Worm (Caenorhabditis elegans): ENCODE data around the gene F46C3.6.

Gene F46C3.6

ce11 chrX:11464271-11465103, 44.6 kb upstream of the F46C3.6 start:
- TF ChIP-seq pag-3 (tag; optimal IDR thresholded peaks at IDR 0.05; ENCODE audit: borderline replicate concordance) (no peak), elt-2 (tag; optimal IDR thresholded peaks at IDR 0.05) (peak; percentile 57), tbx-2 (tag; optimal IDR thresholded peaks at IDR 0.05) (peak; percentile 19), zip-5 (tag; optimal IDR thresholded peaks at IDR 0.05) (no peak), T23F11.4 (GFP tag; optimal IDR thresholded peaks at IDR 0.05) (no peak), ceh-18 (tag; optimal IDR thresholded peaks at IDR 0.05) (peak; percentile 37), ceh-2 (tag; optimal IDR thresholded peaks at IDR 0.05) (no peak), ets-4 (tag; optimal IDR thresholded peaks at IDR 0.05) (no peak), elt-4 (tag; optimal IDR thresholded peaks at IDR 0.05) (no peak), rnt-1 (tag; optimal IDR thresholded peaks at IDR 0.05) (peak; percentile 37), nfya-1 (tag; optimal IDR thresholded peaks at IDR 0.05) (peak; percentile 14), sox-2 (GFP tag; IDR thresholded peaks at IDR 0.05) (no peak), unc-86 (tag; optimal IDR thresholded peaks at IDR 0.05) (no peak), F13H6.1 (tag; optimal IDR thresholded peaks at IDR 0.05) (no peak)

- TF ChIP-seq nfya-1 (tag; optimal IDR thresholded peaks at IDR 0.05) (peak; percentile 3), ceh-19 (GFP tag; optimal IDR thresholded peaks at IDR 0.05) (no peak), rnt-1 (tag; optimal IDR thresholded peaks at IDR 0.05) (peak; percentile 26), unc-55 (GFP tag; optimal IDR thresholded peaks at IDR 0.05) (peak; percentile 5), dve-1 (tag; optimal IDR thresholded peaks at IDR 0.05) (no peak)
Measured at ce11 chrX:11463568-11463967, 43.7 kb upstream of the F46C3.6 start.

- TF ChIP-seq dve-1 (tag; optimal IDR thresholded peaks at IDR 0.05) (peak; percentile 21), nfya-1 (tag; optimal IDR thresholded peaks at IDR 0.05) (no peak)
Measured at ce11 chrX:11463005-11463404, 43.1 kb upstream of the F46C3.6 start.

ce11 chrX:11462112-11462511, 42.2 kb upstream of the F46C3.6 start:
- TF ChIP-seq tbx-7 (tag; optimal IDR thresholded peaks at IDR 0.05) = no peak
- no peak for TF ChIP-seq pqm-1 (tag; optimal IDR thresholded peaks at IDR 0.05)
- no peak for TF ChIP-seq che-1 (tag; optimal IDR thresholded peaks at IDR 0.05)
- TF ChIP-seq ceh-48 (tag; optimal IDR thresholded peaks at IDR 0.05) = no peak
- no peak for TF ChIP-seq F13H6.1 (tag; optimal IDR thresholded peaks at IDR 0.05)
- TF ChIP-seq elt-2 (tag; optimal IDR thresholded peaks at IDR 0.05) = no peak
- TF ChIP-seq fax-1 (tag; optimal IDR thresholded peaks at IDR 0.05) = no peak
- TF ChIP-seq T23F11.4 (GFP tag; optimal IDR thresholded peaks at IDR 0.05) = no peak
- no peak for TF ChIP-seq ceh-24 (tag; optimal IDR thresholded peaks at IDR 0.05)
- no peak for TF ChIP-seq ceh-30 (tag; optimal IDR thresholded peaks at IDR 0.05)
- TF ChIP-seq ceh-6 (GFP tag; optimal IDR thresholded peaks at IDR 0.05) = no peak
- TF ChIP-seq mec-3 (tag; optimal IDR thresholded peaks at IDR 0.05; ENCODE audit: borderline replicate concordance) = no peak
- no peak for TF ChIP-seq npax-4 (tag; optimal IDR thresholded peaks at IDR 0.05)
- no peak for TF ChIP-seq ceh-19 (GFP tag; optimal IDR thresholded peaks at IDR 0.05)
- TF ChIP-seq pros-1 (tag; optimal IDR thresholded peaks at IDR 0.05) = no peak
- no peak for TF ChIP-seq ceh-9 (tag; optimal IDR thresholded peaks at IDR 0.05)
- TF ChIP-seq nhr-11 (tag; optimal IDR thresholded peaks at IDR 0.05) = no peak
- TF ChIP-seq gmeb-2 (tag; optimal IDR thresholded peaks at IDR 0.05) = no peak

ce11 chrX:11461545-11461944, 41.7 kb upstream of the F46C3.6 start:
- TF ChIP-seq elt-2 (tag; optimal IDR thresholded peaks at IDR 0.05) (no peak), ceh-6 (GFP tag; optimal IDR thresholded peaks at IDR 0.05) (no peak), rnt-1 (tag; optimal IDR thresholded peaks at IDR 0.05) (no peak), ceh-45 (GFP tag; IDR thresholded peaks at IDR 0.05) (no peak), hlh-8 (tag; optimal IDR thresholded peaks at IDR 0.05) (no peak), nhr-232 (tag; optimal IDR thresholded peaks at IDR 0.05) (no peak), ceh-2 (tag; optimal IDR thresholded peaks at IDR 0.05) (no peak), C08G9.2 (tag; optimal IDR thresholded peaks at IDR 0.05) (no peak), ceh-14 (tag; optimal IDR thresholded peaks at IDR 0.05) (no peak), eyg-1 (tag; optimal IDR thresholded peaks at IDR 0.05) (no peak)

Measured in whole organism, late embryonic.